Fruit fly (Drosophila melanogaster) S2 (cell line): ENCODE measurements around the gene CG5126.

Source experiments
- CG8478 ChIP-seq: fragments of >200 bp; optimal IDR thresholded peaks from 2 replicates; lab custom pipeline; 2018
- CTCF ChIP-seq, 2 experiments: fragments of >200 bp; optimal IDR thresholded peaks; 2 replicates each; lab custom pipeline; 2018

dm6 chr2L:1199912-1200721, 16.3 kb upstream of the CG5126 start, which contains the start of the genes CG43349 and CG5011:
- TF ChIP-seq CTCF (optimal IDR thresholded peaks at IDR 0.05; lab: Kevin White, UChicago) = no peak
- TF ChIP-seq CG8478 = no peak
